Worm (Caenorhabditis elegans) whole organism, L4 larva: ENCODE data around the gene F58A6.5.
A peak's percentile ranks its signal among the peaks of the same experiment; 100 is the strongest.

Experiments used
- F26F4.8 ChIP-seq: fragments of 200-800 bp; sonication (Bioruptor generic); conservative IDR thresholded peaks from 2 replicates; pipeline ENCODE4 v1.3.6; 2022; ENCODE audit warnings: missing genetic modification characterization, missing compliant biosample characterization
- F49E8.2 ChIP-seq: sonication (generic microtip); optimal IDR thresholded peaks from 2 replicates; lab custom pipeline; 2016; ENCODE audit warnings: missing compliant biosample characterization, mild to moderate bottlenecking, missing genetic modification characterization, borderline replicate concordance
- T20F7.1 ChIP-seq: fragments of 200-800 bp; sonication (Bioruptor generic); optimal IDR thresholded peaks from 2 replicates; lab custom pipeline; 2018; ENCODE audit warnings: mild to moderate bottlenecking, missing genetic modification characterization, missing compliant biosample characterization
- T26A8.4 ChIP-seq: fragments of 200-800 bp; sonication (Bioruptor generic); IDR thresholded peaks from 2 replicates; pipeline ENCODE4 v1.3.6; 2022; ENCODE audit warnings: missing genetic modification characterization, missing compliant biosample characterization
- Y75B8A.6 ChIP-seq: fragments of 200-800 bp; sonication (Bioruptor generic); IDR thresholded peaks from 2 replicates; pipeline ENCODE4 v1.3.6; 2022; ENCODE audit warnings: missing genetic modification reagents, missing genetic modification characterization, missing compliant biosample characterization
- ZK337.2 ChIP-seq: fragments of 200-800 bp; sonication (Bioruptor generic); IDR thresholded peaks from 2 replicates; pipeline ENCODE4 v1.3.6; 2022; ENCODE audit warnings: missing genetic modification reagents, missing genetic modification characterization, missing compliant biosample characterization
- aha-1 ChIP-seq: fragments of 150-350 bp; peaks from one replicate; lab custom pipeline; 2014; ENCODE audit warnings: missing biosample characterization, missing genetic modification characterization
- aly-2 ChIP-seq: sonication (generic microtip); optimal IDR thresholded peaks from 2 replicates; lab custom pipeline; 2018; ENCODE audit warnings: missing biosample characterization, missing genetic modification characterization
- ama-1 ChIP-seq: fragments of 150-350 bp; optimal IDR thresholded peaks from 2 replicates; lab custom pipeline; 2014; ENCODE audit warnings: inconsistent platforms, mixed read lengths
- arid-1 ChIP-seq: fragments of 200-800 bp; sonication (Bioruptor generic); conservative IDR thresholded peaks from 2 replicates; pipeline ENCODE4 v1.3.6; 2022; ENCODE audit warnings: missing genetic modification reagents, missing genetic modification characterization, missing compliant biosample characterization
- ceh-28 ChIP-seq: fragments of 150-350 bp; optimal IDR thresholded peaks from 2 replicates; lab custom pipeline; 2014; ENCODE audit warnings: missing biosample characterization, missing genetic modification reagents, missing genetic modification characterization
- ceh-32 ChIP-seq: sonication (generic microtip); optimal IDR thresholded peaks from 2 replicates; lab custom pipeline; 2016; ENCODE audit warnings: mild to moderate bottlenecking, missing genetic modification characterization, missing compliant biosample characterization; ENCODE audit not compliant: poor library complexity
- ces-1 ChIP-seq: fragments of 150-350 bp; sonication (generic microtip); optimal IDR thresholded peaks from 4 replicates; lab custom pipeline; 2014; ENCODE audit warnings: missing biosample characterization, missing genetic modification reagents, missing genetic modification characterization
- cey-2 ChIP-seq: sonication (generic microtip); optimal IDR thresholded peaks from 3 replicates; lab custom pipeline; 2017; ENCODE audit warnings: missing genetic modification characterization, mild to moderate bottlenecking, missing compliant biosample characterization, antibody characterized with exemption, borderline replicate concordance; ENCODE audit not compliant: insufficient read depth
- ctbp-1 ChIP-seq: fragments of 200-800 bp; sonication (Bioruptor generic); IDR thresholded peaks from 2 replicates; pipeline ENCODE4 v1.3.6; 2022; ENCODE audit warnings: missing genetic modification reagents, missing genetic modification characterization, missing compliant biosample characterization
- daf-16 ChIP-seq, 3 experiments: sonication (generic microtip); optimal IDR thresholded peaks; 2 replicates each; lab custom pipeline; 2016 to 2017; ENCODE audit warnings: missing genetic modification characterization in 3 of 3, missing genetic modification reagents in 3 of 3, mild to moderate bottlenecking in 2 of 3, missing compliant biosample characterization in 2 of 3, missing biosample characterization in 1 of 3, moderate library complexity in 1 of 3
- dmd-6 ChIP-seq: fragments of 200-800 bp; sonication (Bioruptor generic); IDR thresholded peaks from 2 replicates; pipeline ENCODE4 v1.3.6; 2022; ENCODE audit warnings: missing genetic modification reagents, missing genetic modification characterization, missing compliant biosample characterization
- dpl-1 ChIP-seq: fragments of 150-350 bp; optimal IDR thresholded peaks from 2 replicates; lab custom pipeline; 2014; ENCODE audit warnings: missing biosample characterization, missing genetic modification reagents, missing genetic modification characterization
- dve-1 ChIP-seq: sonication (generic microtip); optimal IDR thresholded peaks from 2 replicates; lab custom pipeline; 2017; ENCODE audit warnings: antibody characterized with exemption, mild to moderate bottlenecking, missing genetic modification characterization, missing compliant biosample characterization; ENCODE audit not compliant: insufficient read depth
- hlh-11 ChIP-seq: fragments of 200-800 bp; sonication (Bioruptor generic); optimal IDR thresholded peaks from 2 replicates; lab custom pipeline; 2018; ENCODE audit warnings: mild to moderate bottlenecking, missing genetic modification characterization, missing compliant biosample characterization
- jun-1 ChIP-seq: fragments of 150-350 bp; optimal IDR thresholded peaks from 2 replicates; lab custom pipeline; 2014; ENCODE audit warnings: missing biosample characterization, missing genetic modification reagents, missing genetic modification characterization
- lin-1 ChIP-seq: fragments of 200-800 bp; sonication (Bioruptor generic); IDR thresholded peaks from 2 replicates; pipeline ENCODE4 v1.3.6; 2022; ENCODE audit warnings: missing genetic modification reagents, missing genetic modification characterization, missing compliant biosample characterization
- lin-39 ChIP-seq: fragments of 150-350 bp; optimal IDR thresholded peaks from 2 replicates; lab custom pipeline; 2014; ENCODE audit warnings: missing biosample characterization, missing genetic modification reagents, missing genetic modification characterization
- madf-5 ChIP-seq, 2 experiments: fragments of 200-800 bp; sonication (Bioruptor generic); IDR thresholded peaks; 2 replicates each; pipeline ENCODE4 v1.3.6; 2022; ENCODE audit warnings: missing compliant biosample characterization in 2 of 2, missing genetic modification characterization in 2 of 2
- mes-2 ChIP-seq: sonication (generic microtip); optimal IDR thresholded peaks from 2 replicates; lab custom pipeline; 2016; ENCODE audit warnings: missing genotype, mild to moderate bottlenecking, missing genetic modification characterization, missing compliant biosample characterization; ENCODE audit not compliant: poor library complexity, severe bottlenecking
- mxl-2 ChIP-seq: fragments of 200-800 bp; sonication (Bioruptor generic); conservative IDR thresholded peaks from 2 replicates; pipeline ENCODE4 v1.3.6; 2022; ENCODE audit warnings: missing genetic modification reagents, missing genetic modification characterization, missing compliant biosample characterization
- nhr-102 ChIP-seq: sonication (generic microtip); optimal IDR thresholded peaks from 2 replicates; lab custom pipeline; 2016; ENCODE audit warnings: mild to moderate bottlenecking, missing genetic modification characterization, moderate library complexity, missing compliant biosample characterization
- nhr-237 ChIP-seq: sonication (generic microtip); optimal IDR thresholded peaks from 2 replicates; lab custom pipeline; 2017; ENCODE audit warnings: missing biosample characterization, missing genetic modification characterization
- nhr-25 ChIP-seq: sonication (generic microtip); optimal IDR thresholded peaks from 2 replicates; lab custom pipeline; 2017; ENCODE audit warnings: missing genetic modification characterization, mild to moderate bottlenecking, missing compliant biosample characterization, antibody characterized with exemption, moderate library complexity, borderline replicate concordance; ENCODE audit not compliant: insufficient read depth
- nhr-28 ChIP-seq: fragments of 150-350 bp; optimal IDR thresholded peaks from 2 replicates; lab custom pipeline; 2014; ENCODE audit warnings: missing biosample characterization, missing genetic modification characterization
- nhr-42 ChIP-seq: fragments of 200-800 bp; sonication (Bioruptor generic); IDR thresholded peaks from 2 replicates; pipeline ENCODE4 v1.3.6; 2022; ENCODE audit warnings: missing genetic modification characterization, missing compliant biosample characterization
- nhr-76 ChIP-seq: fragments of 150-350 bp; optimal IDR thresholded peaks from 2 replicates; lab custom pipeline; 2014; ENCODE audit warnings: missing biosample characterization, missing genetic modification characterization
- nhr-77 ChIP-seq: fragments of 150-350 bp; optimal IDR thresholded peaks from 2 replicates; lab custom pipeline; 2014; ENCODE audit warnings: missing biosample characterization, missing genetic modification characterization
- php-3 ChIP-seq: fragments of 200-800 bp; sonication (Bioruptor generic); IDR thresholded peaks from 2 replicates; pipeline ENCODE4 v1.3.6; 2022; ENCODE audit warnings: missing genetic modification reagents, missing genetic modification characterization, missing compliant biosample characterization
- pqm-1 ChIP-seq: sonication (generic microtip); optimal IDR thresholded peaks from 2 replicates; lab custom pipeline; 2017; ENCODE audit warnings: missing biosample characterization, missing genetic modification characterization
- rbr-2 ChIP-seq: sonication (generic microtip); optimal IDR thresholded peaks from 2 replicates; lab custom pipeline; 2016; ENCODE audit warnings: missing genotype, missing genetic modification characterization, missing compliant biosample characterization
- sdz-12 ChIP-seq: fragments of 200-800 bp; sonication (Bioruptor generic); optimal IDR thresholded peaks from 2 replicates; lab custom pipeline; 2018; ENCODE audit warnings: mild to moderate bottlenecking, missing genetic modification characterization, missing compliant biosample characterization
- set-16 ChIP-seq: fragments of 200-800 bp; sonication (Bioruptor generic); IDR thresholded peaks from 2 replicates; pipeline ENCODE4 v1.3.6; 2022; ENCODE audit warnings: missing genetic modification reagents, missing genetic modification characterization, missing compliant biosample characterization
- snpc-1.2 ChIP-seq: fragments of 200-800 bp; sonication (Bioruptor generic); IDR thresholded peaks from 2 replicates; pipeline ENCODE4 v1.3.6; 2022; ENCODE audit warnings: missing genetic modification reagents, missing genetic modification characterization, missing compliant biosample characterization
- snpc-4 ChIP-seq: fragments of 150-350 bp; optimal IDR thresholded peaks from 2 replicates; lab custom pipeline; 2014; ENCODE audit warnings: missing biosample characterization, missing genetic modification characterization
- spr-3 ChIP-seq: fragments of 200-800 bp; sonication (Bioruptor generic); optimal IDR thresholded peaks from 2 replicates; lab custom pipeline; 2018; ENCODE audit warnings: mild to moderate bottlenecking, missing genetic modification characterization, missing compliant biosample characterization
- unc-39 ChIP-seq: sonication (generic microtip); optimal IDR thresholded peaks from 2 replicates; lab custom pipeline; 2017; ENCODE audit warnings: missing biosample characterization, missing genetic modification characterization
- unc-62 ChIP-seq, 3 experiments: fragments of 150-350 bp in 1 of 3; sonication (generic microtip); optimal IDR thresholded peaks in 2 of 3; peaks in 1 of 3; 1 replicate in 1 of 3; 2 replicates in 2 of 3; lab custom pipeline; 2014 to 2017; ENCODE audit warnings: missing biosample characterization in 3 of 3, missing genetic modification characterization in 3 of 3, missing genetic modification reagents in 3 of 3, missing genotype in 1 of 3
- zag-1 ChIP-seq: fragments of 150-350 bp; optimal IDR thresholded peaks from 2 replicates; lab custom pipeline; 2014; ENCODE audit warnings: missing biosample characterization, missing genetic modification characterization

Gene F58A6.5

DNA sequence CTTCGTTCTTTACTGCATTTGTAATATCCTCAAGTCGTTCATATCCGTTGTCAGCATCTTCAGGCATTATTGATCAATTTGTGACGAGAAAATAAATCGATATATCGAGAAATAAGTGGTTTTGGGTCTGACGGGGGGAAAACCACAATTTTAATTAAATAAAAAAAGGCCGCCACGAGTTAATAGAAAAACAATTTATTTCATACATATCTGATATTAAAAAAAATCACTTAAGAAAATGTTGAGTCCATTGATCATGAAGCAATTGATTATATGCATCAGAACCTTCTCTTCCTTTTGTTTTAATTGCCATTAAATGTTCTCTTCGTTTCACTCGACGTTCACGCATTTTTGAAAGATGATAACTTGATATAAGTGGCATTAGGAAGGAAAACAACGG is at the start of gene F58A6.5:
TSS of gene F58A6.5 (minus strand) at position 101 of the 400 bp plus-strand sequence.
- TF ChIP-seq lin-39 (tag; lab: Kevin White, UChicago) (no peak), madf-5 (GFP tag; IDR thresholded peaks at IDR 0.05; lab: Robert Waterston, UW) (no peak), mes-2 (no peak), arid-1 (GFP tag; lab: Robert Waterston, UW) (no peak), F49E8.2 (no peak), nhr-42 (no peak)

DNA sequence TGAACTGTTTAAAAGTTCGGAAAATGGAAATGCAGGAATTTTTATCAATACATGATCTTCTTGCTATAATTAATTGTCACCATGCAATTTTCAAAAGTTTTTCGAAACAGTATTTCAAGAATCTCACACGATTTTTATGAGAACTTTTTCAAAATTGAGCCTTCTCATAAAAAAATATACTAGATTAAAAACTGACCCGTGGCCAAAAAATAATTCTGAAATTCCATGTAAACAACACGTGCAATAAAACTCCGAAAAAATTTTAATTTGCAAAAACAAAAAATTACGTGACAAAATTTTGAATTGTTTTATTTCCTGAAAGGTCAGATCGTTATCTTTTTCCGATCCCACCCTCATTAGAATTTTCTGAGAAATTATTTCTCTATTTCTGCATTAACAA is 47.3 kb upstream of the F58A6.5 start, which contains the start of gene C34F11.5:
TSS of gene C34F11.5 (plus strand) at position 301 of the 400 bp plus-strand sequence.
- TF ChIP-seq spr-3 (GFP tag; lab: Kevin White, UChicago) (no peak), F26F4.8 (GFP tag; lab: Robert Waterston, UW) (no peak), snpc-1.2 (no peak), lin-1 (GFP tag; lab: Robert Waterston, UW) (no peak), rbr-2 (tag; lab: Kevin White, UChicago) (no peak), ZK337.2 (GFP tag; lab: Robert Waterston, UW) (no peak), dpl-1 (GFP tag; lab: Kevin White, UChicago) (no peak), unc-62 (GFP tag; optimal IDR thresholded peaks at IDR 0.05 in 1 of 2; lab: Kevin White, UChicago) (no peak), unc-62 (tag; optimal IDR thresholded peaks at IDR 0.05; lab: Kevin White, UChicago) (no peak), zag-1 (no peak), mxl-2 (GFP tag; lab: Robert Waterston, UW) (no peak)

DNA sequence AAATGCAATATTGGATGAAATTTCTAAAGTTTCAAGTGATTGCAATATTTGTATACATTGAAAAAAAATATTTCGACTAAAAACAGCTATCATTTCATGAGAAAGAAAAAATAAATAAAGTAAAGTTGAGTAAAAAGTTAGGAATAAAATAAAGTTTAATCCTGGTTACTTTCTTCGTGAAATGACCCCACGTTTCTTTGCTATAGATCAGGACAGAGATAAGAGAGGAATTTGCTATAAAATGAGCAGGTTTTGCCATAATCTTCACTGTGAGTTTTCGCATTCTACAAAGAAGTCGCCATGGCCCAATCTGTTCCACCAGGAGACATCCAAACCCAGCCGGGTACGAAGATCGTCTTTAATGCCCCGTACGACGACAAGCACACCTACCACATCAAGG is 45.8 kb upstream of the F58A6.5 start, which contains the start of gene msp-49:
TSS of gene msp-49 (plus strand) at position 301 of the 400 bp plus-strand sequence.
- TF ChIP-seq nhr-237: no peak
- no peak for TF ChIP-seq zag-1
- no peak for TF ChIP-seq nhr-102 (tag; lab: Kevin White, UChicago)
- no peak for TF ChIP-seq ces-1 (GFP tag; lab: Kevin White, UChicago)
- no peak for TF ChIP-seq ama-1 (lab: Kevin White, UChicago)
- TF ChIP-seq cey-2 (tag; lab: Kevin White, UChicago): no peak
- no peak for TF ChIP-seq snpc-4
- TF ChIP-seq nhr-25 (tag; lab: Kevin White, UChicago): no peak
- TF ChIP-seq set-16: no peak
- TF ChIP-seq dpl-1 (GFP tag; lab: Kevin White, UChicago): no peak
- no peak for TF ChIP-seq sdz-12
- TF ChIP-seq ceh-28 (tag; lab: Kevin White, UChicago): no peak
- no peak for TF ChIP-seq aly-2 (tag; lab: Kevin White, UChicago)
- TF ChIP-seq nhr-76 (tag; lab: Kevin White, UChicago): no peak
- no peak for TF ChIP-seq jun-1 (tag; lab: Kevin White, UChicago)
- TF ChIP-seq dve-1 (tag; lab: Kevin White, UChicago): no peak
- no peak for TF ChIP-seq Y75B8A.6 (GFP tag; lab: Robert Waterston, UW)
- no peak for TF ChIP-seq mxl-2 (GFP tag; lab: Robert Waterston, UW)
- TF ChIP-seq T26A8.4: no peak
- no peak for TF ChIP-seq T20F7.1 (GFP tag; lab: Kevin White, UChicago)

DNA sequence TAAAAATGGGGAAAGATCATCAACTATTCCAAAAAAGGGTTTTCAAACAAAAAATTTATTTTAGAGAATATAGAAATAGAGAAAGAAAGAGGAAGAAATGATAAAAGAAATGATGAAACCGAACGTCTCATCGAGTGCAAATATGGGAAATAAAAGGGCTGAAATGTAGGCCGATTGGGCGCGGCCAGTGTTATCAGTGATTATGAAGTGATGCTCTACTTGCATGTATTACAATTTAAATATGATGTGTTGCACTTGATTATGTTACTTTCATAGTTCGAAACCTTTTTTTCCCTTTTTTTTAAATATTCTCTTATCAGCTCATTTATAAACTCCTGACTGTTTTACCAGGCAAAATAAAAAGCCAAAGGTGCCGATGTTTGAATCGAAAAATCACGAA is 43.5 kb upstream of the F58A6.5 start:
- TF ChIP-seq ceh-32 (tag; lab: Kevin White, UChicago) (no peak), dmd-6 (peak; percentile 65), ctbp-1 (no peak), nhr-25 (tag; lab: Kevin White, UChicago) (no peak), nhr-28 (tag; lab: Kevin White, UChicago) (peak; percentile 81), pqm-1 (tag; lab: Kevin White, UChicago) (peak; percentile 98), aha-1 (tag; lab: Kevin White, UChicago) (peak; percentile 40), dve-1 (tag; lab: Kevin White, UChicago) (peak; percentile 74), daf-16 (GFP tag; optimal IDR thresholded peaks at IDR 0.05; lab: Kevin White, UChicago) (no peak), daf-16 (tag; optimal IDR thresholded peaks at IDR 0.05; lab: Kevin White, UChicago) (peak; percentile 69), Y75B8A.6 (GFP tag; lab: Robert Waterston, UW) (no peak), unc-39 (tag; lab: Kevin White, UChicago) (no peak), ces-1 (GFP tag; lab: Kevin White, UChicago) (no peak), nhr-77 (peak; percentile 60), hlh-11 (tag; lab: Kevin White, UChicago) (peak; percentile 67), jun-1 (tag; lab: Kevin White, UChicago) (peak; percentile 18), php-3 (GFP tag; lab: Robert Waterston, UW) (peak; percentile 47; the same call in 1 of the 2 replicates)
